Worm (Caenorhabditis elegans): ENCODE results near the gene W06G6.10.

DNA sequence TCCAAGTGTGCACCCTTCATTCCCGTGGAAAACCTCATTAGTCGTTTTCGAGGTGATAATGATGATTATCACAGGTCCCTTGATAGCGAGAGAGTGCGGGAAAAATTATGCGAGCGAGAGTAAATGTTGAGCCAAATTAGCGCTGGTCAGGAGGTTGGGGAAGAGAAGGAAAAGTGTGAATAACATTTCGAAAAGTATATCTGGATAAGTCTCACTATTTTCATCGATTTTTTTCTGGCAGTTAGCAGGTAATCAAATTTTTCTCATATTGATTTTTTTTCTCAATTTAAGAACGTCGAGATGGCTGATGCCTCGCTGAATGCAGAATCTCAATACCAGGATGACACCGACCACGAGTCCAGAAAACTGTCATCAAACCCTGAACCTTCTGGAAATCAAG lies 18.0 kb downstream of the W06G6.10 start, which contains the start of gene W06G6.2:
- TF ChIP-seq lin-13 (tag; optimal IDR thresholded peaks at IDR 0.05) (no peak), unc-120 (tag; optimal IDR thresholded peaks at IDR 0.05; ENCODE audit: poor library complexity, severe bottlenecking) (no peak), unc-62 (GFP tag; optimal IDR thresholded peaks at IDR 0.05) (no peak), elt-3 (tag; optimal IDR thresholded peaks at IDR 0.05) (no peak), pha-4 (tag; optimal IDR thresholded peaks at IDR 0.05) (no peak), mls-2 (tag; optimal IDR thresholded peaks at IDR 0.05) (no peak), nhr-12 (tag; optimal IDR thresholded peaks at IDR 0.05) (no peak), nhr-237 (tag; optimal IDR thresholded peaks at IDR 0.05) (no peak), ztf-11 (tag; optimal IDR thresholded peaks at IDR 0.05) (no peak)
